Fruit fly (Drosophila melanogaster): Measurements from ENCODE around the gene noi.
A peak's percentile ranks its signal among the peaks of the same experiment; 100 is the strongest.

noi gene

dm6 chr3R:5620387-5620956, 29.2 kb upstream of the noi start:
- TF ChIP-seq EcR (GFP tag; optimal IDR thresholded peaks at IDR 0.05) (no peak), CG9948 (tag; optimal IDR thresholded peaks at IDR 0.05) (peak; percentile 41), CG10348 (GFP tag; IDR thresholded peaks at IDR 0.05) (no peak), CG13204 (GFP tag; optimal IDR thresholded peaks at IDR 0.05) (no peak), fd96Ca (GFP tag; IDR thresholded peaks at IDR 0.05) (peak; percentile 64; the same call in 1 of the 3 replicates), CG8159 (tag; optimal IDR thresholded peaks at IDR 0.05) (peak; percentile 70), Pif1A (GFP tag; optimal IDR thresholded peaks at IDR 0.05) (peak; percentile 61), CG14655 (GFP tag; optimal IDR thresholded peaks at IDR 0.05) (peak; percentile 79), rn (GFP tag; IDR thresholded peaks at IDR 0.05) (peak; percentile 51), CG32121 (GFP tag; IDR thresholded peaks at IDR 0.05) (peak; percentile 33; the same call in 1 of the 2 replicates), gl (tag; optimal IDR thresholded peaks at IDR 0.05) (peak; percentile 14), Pif1B (GFP tag; optimal IDR thresholded peaks at IDR 0.05) (peak; percentile 34), CG15710 (tag; optimal IDR thresholded peaks at IDR 0.05) (peak; percentile 60), CG12605 (GFP tag; IDR thresholded peaks at IDR 0.05) (peak; percentile 30), CG8301 (tag; optimal IDR thresholded peaks at IDR 0.05) (peak; percentile 58), CG34367 (tag; optimal IDR thresholded peaks at IDR 0.05) (peak; percentile 30), Ets98B (GFP tag; IDR thresholded peaks at IDR 0.05) (no peak; the same call in 1 of the 2 replicates), D1 (tag; optimal IDR thresholded peaks at IDR 0.05) (no peak), Snoo (tag; optimal IDR thresholded peaks at IDR 0.05) (peak; percentile 60), CG4496 (GFP tag; IDR thresholded peaks at IDR 0.05) (0 out of 3 replicates have a peak, but pooled peaks have one; percentile 45), CG17806 (tag; optimal IDR thresholded peaks at IDR 0.05) (peak; percentile 45)

dm6 chr3R:5617923-5618623, 26.8 kb upstream of the noi start:
- TF ChIP-seq CG9948 (tag; optimal IDR thresholded peaks at IDR 0.05) (peak; percentile 32), fd96Ca (GFP tag; IDR thresholded peaks at IDR 0.05) (peak; percentile 63), EcR (GFP tag; optimal IDR thresholded peaks at IDR 0.05) (no peak), Pif1A (GFP tag; optimal IDR thresholded peaks at IDR 0.05) (peak; percentile 16), CG17806 (tag; optimal IDR thresholded peaks at IDR 0.05) (peak; percentile 22), CG8301 (tag; optimal IDR thresholded peaks at IDR 0.05) (peak; percentile 53), Ets98B (GFP tag; IDR thresholded peaks at IDR 0.05) (peak; percentile 55), CG4496 (GFP tag; IDR thresholded peaks at IDR 0.05) (peak; percentile 46; the same call in 2 of the 3 replicates), CG15710 (tag; optimal IDR thresholded peaks at IDR 0.05) (peak; percentile 50), CG32121 (GFP tag; IDR thresholded peaks at IDR 0.05) (peak; percentile 56), gl (tag; optimal IDR thresholded peaks at IDR 0.05) (peak; percentile 7), CG14655 (GFP tag; optimal IDR thresholded peaks at IDR 0.05) (no peak), CG8159 (tag; optimal IDR thresholded peaks at IDR 0.05) (peak; percentile 34), Snoo (tag; optimal IDR thresholded peaks at IDR 0.05) (peak; percentile 22), CG34367 (tag; optimal IDR thresholded peaks at IDR 0.05) (no peak)

- no peak for TF ChIP-seq CG4496 (GFP tag; IDR thresholded peaks at IDR 0.05)
- TF ChIP-seq EcR (GFP tag; optimal IDR thresholded peaks at IDR 0.05), result peak; percentile 85
- TF ChIP-seq CG13204 (GFP tag; optimal IDR thresholded peaks at IDR 0.05), result peak; percentile 79
- TF ChIP-seq gl (tag; optimal IDR thresholded peaks at IDR 0.05), result no peak
Measured at dm6 chr3R:5615484-5615883, 24.2 kb upstream of the noi start.

- TF ChIP-seq CG13204 (GFP tag; optimal IDR thresholded peaks at IDR 0.05), result no peak
- no peak for TF ChIP-seq Pif1B (GFP tag; optimal IDR thresholded peaks at IDR 0.05)
Measured at dm6 chr3R:5613114-5613443, 21.8 kb upstream of the noi start, which contains the start of gene Atu. TSS of gene Atu (plus strand) at chr3R:5613358.

dm6 chr3R:5612372-5613113, 21.3 kb upstream of the noi start, which contains the start of gene Rga:
TSS of gene Rga (minus strand) at chr3R:5613112.
- TF ChIP-seq EcR (GFP tag; optimal IDR thresholded peaks at IDR 0.05) (peak; percentile 85), CG32121 (GFP tag; IDR thresholded peaks at IDR 0.05) (no peak), CG10348 (GFP tag; IDR thresholded peaks at IDR 0.05) (no peak), CG12605 (GFP tag; IDR thresholded peaks at IDR 0.05) (0 out of 2 replicates have a peak, but pooled peaks have one; percentile 24)

dm6 chr3R:5611733-5612132, 20.5 kb upstream of the noi start:
- TF ChIP-seq Pif1B (GFP tag; optimal IDR thresholded peaks at IDR 0.05) (no peak), rn (GFP tag; IDR thresholded peaks at IDR 0.05) (no peak), CG12605 (GFP tag; IDR thresholded peaks at IDR 0.05) (no peak), CG14655 (GFP tag; optimal IDR thresholded peaks at IDR 0.05) (no peak), Pif1A (GFP tag; optimal IDR thresholded peaks at IDR 0.05) (no peak), Ets98B (GFP tag; IDR thresholded peaks at IDR 0.05) (no peak), CG13204 (GFP tag; optimal IDR thresholded peaks at IDR 0.05) (no peak), gl (tag; optimal IDR thresholded peaks at IDR 0.05) (no peak), CG17806 (tag; optimal IDR thresholded peaks at IDR 0.05) (no peak), CG8301 (tag; optimal IDR thresholded peaks at IDR 0.05) (no peak)

Measured in whole organism, pupa.